Worm (Caenorhabditis elegans) whole organism, late embryonic: ENCODE measurements around the gene K09D9.1.

ENCODE experiments used
- ama-1 ChIP-seq: fragments of 150-350 bp; optimal IDR thresholded peaks from 2 replicates; lab custom pipeline; 2014
- elt-2 ChIP-seq: sonication (generic microtip); optimal IDR thresholded peaks from 2 replicates; lab custom pipeline; 2016; ENCODE audit warnings: missing genetic modification reagents, missing genetic modification characterization, missing compliant biosample characterization
- fkh-10 ChIP-seq: fragments of 150-350 bp; optimal IDR thresholded peaks from 2 replicates; lab custom pipeline; 2014; ENCODE audit warnings: missing biosample characterization, missing genetic modification reagents, missing genetic modification characterization
- fkh-6 ChIP-seq: sonication (generic microtip); optimal IDR thresholded peaks from 2 replicates; lab custom pipeline; 2016; ENCODE audit warnings: missing genetic modification characterization, missing compliant biosample characterization
- nhr-11 ChIP-seq: fragments of 150-350 bp; optimal IDR thresholded peaks from 2 replicates; lab custom pipeline; 2014; ENCODE audit warnings: missing biosample characterization, missing genetic modification characterization
- rnt-1 ChIP-seq: sonication (generic microtip); optimal IDR thresholded peaks from 2 replicates; lab custom pipeline; 2016; ENCODE audit warnings: missing genetic modification characterization, missing compliant biosample characterization
- tbx-7 ChIP-seq: sonication (generic microtip); optimal IDR thresholded peaks from 2 replicates; lab custom pipeline; 2016; ENCODE audit warnings: missing genotype, missing genetic modification characterization, missing compliant biosample characterization
- unc-86 ChIP-seq: sonication (generic microtip); optimal IDR thresholded peaks from 2 replicates; lab custom pipeline; 2016; ENCODE audit warnings: missing genetic modification characterization, missing compliant biosample characterization

ce11 chrV:4043632-4044031 is 18.8 kb downstream of the K09D9.1 start, which contains the start of gene phat-3:
- no peak for TF ChIP-seq tbx-7 (tag; lab: Kevin White, UChicago)
- no peak for TF ChIP-seq fkh-6 (tag; lab: Kevin White, UChicago)
- no peak for TF ChIP-seq nhr-11 (tag; lab: Kevin White, UChicago)
- TF ChIP-seq ama-1 = no peak
- TF ChIP-seq elt-2 (tag; lab: Kevin White, UChicago) = no peak
- no peak for TF ChIP-seq unc-86 (tag; lab: Kevin White, UChicago)
- no peak for TF ChIP-seq rnt-1 (tag; lab: Kevin White, UChicago)
- no peak for TF ChIP-seq fkh-10
